Worm (Caenorhabditis elegans) whole organism, L1 larva: ENCODE results near the gene C09E8.1.

Experiments used
- C16A3.4 ChIP-seq: fragments of 150-350 bp; optimal IDR thresholded peaks from 2 replicates; lab custom pipeline; 2014; ENCODE audit warnings: missing biosample characterization, missing genetic modification characterization
- F16B12.6 ChIP-seq: fragments of 150-350 bp; optimal IDR thresholded peaks from 2 replicates; lab custom pipeline; 2014; ENCODE audit warnings: missing biosample characterization, missing genetic modification characterization
- Y116A8C.19 ChIP-seq: sonication (generic microtip); optimal IDR thresholded peaks from 2 replicates; lab custom pipeline; 2016; ENCODE audit warnings: missing compliant biosample characterization, missing genetic modification characterization, borderline replicate concordance
- alr-1 ChIP-seq: fragments of 200-800 bp; sonication (Bioruptor generic); optimal IDR thresholded peaks from 2 replicates; lab custom pipeline; 2018; ENCODE audit warnings: borderline replicate concordance, mild to moderate bottlenecking, missing genetic modification characterization, missing compliant biosample characterization
- ama-1 ChIP-seq: fragments of 150-350 bp; optimal IDR thresholded peaks from 2 replicates; lab custom pipeline; 2014
- ceh-8 ChIP-seq: fragments of 200-800 bp; sonication (Bioruptor generic); optimal IDR thresholded peaks from 2 replicates; lab custom pipeline; 2018; ENCODE audit warnings: mild to moderate bottlenecking, missing genetic modification characterization, moderate library complexity, missing compliant biosample characterization
- ceh-82 ChIP-seq, 3 experiments: fragments of 150-350 bp in 1 of 3; sonication (generic microtip) in 2 of 3; optimal IDR thresholded peaks; 2 replicates each; lab custom pipeline; 2014 to 2017; ENCODE audit warnings: missing biosample characterization in 3 of 3, missing genetic modification characterization in 3 of 3
- ceh-88 ChIP-seq: fragments of 200-800 bp; sonication (Bioruptor generic); IDR thresholded peaks from 2 replicates; pipeline ENCODE4 v1.3.6; 2022; ENCODE audit warnings: missing genetic modification characterization, missing compliant biosample characterization
- ceh-90 ChIP-seq: sonication (generic microtip); optimal IDR thresholded peaks from 2 replicates; lab custom pipeline; 2016; ENCODE audit warnings: missing genetic modification characterization, missing compliant biosample characterization
- ces-1 ChIP-seq: fragments of 150-350 bp; optimal IDR thresholded peaks from 2 replicates; lab custom pipeline; 2014; ENCODE audit warnings: missing biosample characterization, missing genetic modification reagents, missing genetic modification characterization
- dpl-1 ChIP-seq, 3 experiments: fragments of 150-350 bp in 2 of 3; sonication (generic microtip) in 1 of 3; optimal IDR thresholded peaks; 2 replicates each; lab custom pipeline; 2014 to 2017; ENCODE audit warnings: missing biosample characterization in 3 of 3, missing genetic modification characterization in 3 of 3, missing genetic modification reagents in 3 of 3
- egl-27 ChIP-seq, 2 experiments: fragments of 150-350 bp in 1 of 2; sonication (generic microtip); optimal IDR thresholded peaks; 3 replicates each; lab custom pipeline; 2017 to 2018; ENCODE audit warnings: missing biosample characterization in 2 of 2, missing genetic modification characterization in 2 of 2, missing genetic modification reagents in 2 of 2
- ets-5 ChIP-seq: fragments of 200-800 bp; sonication (Bioruptor generic); IDR thresholded peaks from 2 replicates; pipeline ENCODE4 v1.3.6; 2022; ENCODE audit warnings: missing genetic modification characterization, missing compliant biosample characterization
- fkh-10 ChIP-seq: sonication (generic microtip); optimal IDR thresholded peaks from 2 replicates; lab custom pipeline; 2017; ENCODE audit warnings: missing biosample characterization, missing genetic modification reagents, missing genetic modification characterization
- fkh-8 ChIP-seq: sonication (generic microtip); optimal IDR thresholded peaks from 2 replicates; lab custom pipeline; 2016; ENCODE audit warnings: mild to moderate bottlenecking, missing genetic modification characterization, missing compliant biosample characterization
- fos-1 ChIP-seq: fragments of 150-350 bp; optimal IDR thresholded peaks from 2 replicates; lab custom pipeline; 2014; ENCODE audit warnings: missing biosample characterization, missing genetic modification characterization
- grh-1 ChIP-seq: fragments of 200-800 bp; sonication (Bioruptor generic); IDR thresholded peaks from 2 replicates; pipeline ENCODE4 v1.3.6; 2022; ENCODE audit warnings: missing genetic modification reagents, missing genetic modification characterization, missing compliant biosample characterization
- hlh-4 ChIP-seq: sonication (generic microtip); optimal IDR thresholded peaks from 2 replicates; lab custom pipeline; 2016; ENCODE audit warnings: mild to moderate bottlenecking, missing genetic modification characterization, missing compliant biosample characterization
- lin-15B ChIP-seq: fragments of 150-350 bp; sonication (generic microtip); optimal IDR thresholded peaks from 3 replicates; lab custom pipeline; 2014; ENCODE audit warnings: missing biosample characterization, missing genetic modification characterization
- lin-39 ChIP-seq: fragments of 150-350 bp; optimal IDR thresholded peaks from 2 replicates; lab custom pipeline; 2014; ENCODE audit warnings: missing biosample characterization, missing genetic modification reagents, missing genetic modification characterization
- lsy-2 ChIP-seq, 2 experiments: fragments of 150-350 bp; optimal IDR thresholded peaks; 2 replicates each; lab custom pipeline; 2014; ENCODE audit warnings: missing biosample characterization in 2 of 2, missing genetic modification characterization in 2 of 2
- mab-9 ChIP-seq: fragments of 200-800 bp; sonication (Bioruptor generic); IDR thresholded peaks from 2 replicates; pipeline ENCODE4 v1.3.6; 2022; ENCODE audit warnings: missing genetic modification reagents, missing genetic modification characterization, missing compliant biosample characterization
- nhr-19 ChIP-seq: fragments of 200-800 bp; sonication (Bioruptor generic); conservative IDR thresholded peaks from 2 replicates; pipeline ENCODE4 v1.3.6; 2022; ENCODE audit warnings: missing genetic modification characterization, missing compliant biosample characterization
- nhr-28 ChIP-seq: fragments of 150-350 bp; optimal IDR thresholded peaks from 2 replicates; lab custom pipeline; 2014; ENCODE audit warnings: missing biosample characterization, missing genetic modification characterization
- nhr-47 ChIP-seq: sonication (generic microtip); optimal IDR thresholded peaks from 2 replicates; lab custom pipeline; 2016; ENCODE audit warnings: mild to moderate bottlenecking, missing genetic modification characterization, moderate library complexity, missing compliant biosample characterization
- nhr-71 ChIP-seq: sonication (generic microtip); optimal IDR thresholded peaks from 2 replicates; lab custom pipeline; 2016; ENCODE audit warnings: mild to moderate bottlenecking, missing genetic modification characterization, moderate library complexity, missing compliant biosample characterization
- nhr-77 ChIP-seq: fragments of 150-350 bp; optimal IDR thresholded peaks from 2 replicates; lab custom pipeline; 2014; ENCODE audit warnings: missing biosample characterization, missing genetic modification characterization
- nhr-90 ChIP-seq: sonication (generic microtip); optimal IDR thresholded peaks from 2 replicates; lab custom pipeline; 2016; ENCODE audit warnings: mild to moderate bottlenecking, missing genetic modification characterization, missing compliant biosample characterization; ENCODE audit not compliant: poor library complexity
- pax-3 ChIP-seq: fragments of 200-800 bp; sonication (Bioruptor generic); optimal IDR thresholded peaks from 2 replicates; lab custom pipeline; 2018; ENCODE audit warnings: mild to moderate bottlenecking, missing genetic modification characterization, moderate library complexity, missing compliant biosample characterization
- rnt-1 ChIP-seq: sonication (generic microtip); optimal IDR thresholded peaks from 2 replicates; lab custom pipeline; 2016; ENCODE audit warnings: mild to moderate bottlenecking, missing genetic modification characterization, moderate library complexity, missing compliant biosample characterization
- sptf-1 ChIP-seq: fragments of 150-350 bp; optimal IDR thresholded peaks from 2 replicates; lab custom pipeline; 2014; ENCODE audit warnings: missing biosample characterization, missing genetic modification characterization
- swsn-7 ChIP-seq: sonication (generic microtip); optimal IDR thresholded peaks from 2 replicates; lab custom pipeline; 2016; ENCODE audit warnings: missing genetic modification characterization, missing compliant biosample characterization
- unc-30 ChIP-seq: sonication (generic microtip); optimal IDR thresholded peaks from 2 replicates; lab custom pipeline; 2017; ENCODE audit warnings: missing biosample characterization, missing genetic modification characterization
- unc-62 ChIP-seq: fragments of 150-350 bp; optimal IDR thresholded peaks from 2 replicates; lab custom pipeline; 2014; ENCODE audit warnings: missing biosample characterization, missing genetic modification reagents, missing genetic modification characterization
- unc-98 ChIP-seq: fragments of 200-800 bp; sonication (Bioruptor generic); IDR thresholded peaks from 2 replicates; pipeline ENCODE4 v1.3.6; 2022; ENCODE audit warnings: missing genetic modification characterization, missing compliant biosample characterization
- vab-15 ChIP-seq: sonication (generic microtip); optimal IDR thresholded peaks from 2 replicates; lab custom pipeline; 2017; ENCODE audit warnings: missing genotype, mild to moderate bottlenecking, missing genetic modification characterization, missing compliant biosample characterization
- zip-4 ChIP-seq: fragments of 200-800 bp; sonication (Bioruptor generic); optimal IDR thresholded peaks from 2 replicates; lab custom pipeline; 2018; ENCODE audit warnings: mild to moderate bottlenecking, missing genetic modification characterization, moderate library complexity, missing compliant biosample characterization
- ztf-4 ChIP-seq: fragments of 150-350 bp; optimal IDR thresholded peaks from 2 replicates; lab custom pipeline; 2014; ENCODE audit warnings: missing biosample characterization, missing genetic modification characterization

The C09E8.1 gene

ce11 chrII:556185-556584 lies at the start of gene C09E8.1, which contains the start of gene C09E8.6:
C09E8.1 (plus strand) TSS chrII:556485.
C09E8.6 (plus strand) TSS chrII:556497.
- TF ChIP-seq ceh-90 (tag; lab: Kevin White, UChicago) (no peak), zip-4 (GFP tag; lab: Kevin White, UChicago) (no peak), fos-1 (tag; lab: Kevin White, UChicago) (no peak), ztf-4 (no peak), hlh-4 (tag; lab: Kevin White, UChicago) (no peak), rnt-1 (tag; lab: Kevin White, UChicago) (no peak), ets-5 (GFP tag; lab: Robert Waterston, UW) (no peak), Y116A8C.19 (no peak), grh-1 (no peak), F16B12.6 (tag; lab: Kevin White, UChicago) (no peak), nhr-19 (no peak), dpl-1 (GFP tag; optimal IDR thresholded peaks at IDR 0.05; lab: Kevin White, UChicago) (no peak), fkh-10 (no peak)

DNA sequence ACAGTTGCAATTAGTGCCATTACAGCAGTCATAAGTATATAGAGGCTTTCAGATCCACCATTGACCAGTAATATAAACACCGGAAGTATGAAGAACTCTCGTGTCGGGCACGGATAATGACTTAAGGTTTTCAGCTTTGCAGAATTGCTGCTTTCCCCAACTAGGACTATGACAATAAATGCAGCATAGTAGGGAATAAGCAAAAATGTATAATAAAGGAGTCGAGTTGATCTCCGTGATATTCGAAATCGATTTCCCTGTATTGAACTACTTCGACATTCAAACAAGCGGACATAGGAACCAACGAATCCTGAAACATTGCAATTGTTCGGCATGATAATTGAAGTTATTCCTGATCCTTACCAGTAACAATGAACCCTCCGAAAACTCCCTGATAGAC lies 47.7 kb upstream of the C09E8.1 start:
- TF ChIP-seq unc-98 (no peak), vab-15 (no peak), ces-1 (GFP tag; lab: Kevin White, UChicago) (no peak), mab-9 (no peak), alr-1 (tag; lab: Kevin White, UChicago) (no peak), ets-5 (GFP tag; lab: Robert Waterston, UW) (no peak), egl-27 (tag; optimal IDR thresholded peaks at IDR 0.05; lab: Kevin White, UChicago) (no peak), nhr-47 (tag; lab: Kevin White, UChicago) (no peak), nhr-90 (tag; lab: Kevin White, UChicago) (no peak), lsy-2 (tag; optimal IDR thresholded peaks at IDR 0.05; lab: Kevin White, UChicago) (no peak), ama-1 (lab: Kevin White, UChicago) (no peak), unc-30 (tag; lab: Kevin White, UChicago) (no peak), swsn-7 (no peak), lin-15B (tag; lab: Kevin White, UChicago) (no peak)

ce11 chrII:509230-509629 lies 47.1 kb upstream of the C09E8.1 start, which contains the start of gene srh-105:
srh-105 (minus strand) TSS chrII:509330.
- no peak for TF ChIP-seq C16A3.4 (tag; lab: Kevin White, UChicago)
- TF ChIP-seq pax-3 = no peak
- TF ChIP-seq Y116A8C.19 = no peak
- no peak for TF ChIP-seq grh-1
- no peak for TF ChIP-seq alr-1 (tag; lab: Kevin White, UChicago)

DNA sequence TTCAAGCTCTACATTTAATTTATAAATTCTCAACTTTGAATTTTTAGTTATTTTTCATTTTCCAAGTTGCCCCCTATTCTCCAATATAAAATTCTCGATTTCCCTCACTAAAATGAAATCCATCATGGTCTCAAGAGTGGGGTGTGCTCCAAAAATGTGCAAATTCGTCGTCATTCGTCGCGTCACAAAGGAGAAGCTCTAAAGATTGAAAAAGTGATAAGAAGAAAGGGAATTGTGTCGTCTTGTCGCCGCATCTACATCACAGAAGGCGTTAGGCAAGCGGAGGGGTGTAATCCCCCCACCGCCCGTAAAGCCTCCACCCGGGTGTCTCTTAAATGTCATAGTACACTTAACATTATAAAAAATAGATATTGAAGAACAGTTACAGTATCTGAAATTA lies 44.3 kb upstream of the C09E8.1 start:
- TF ChIP-seq dpl-1 (GFP tag; optimal IDR thresholded peaks at IDR 0.05; lab: Kevin White, UChicago) (no peak), ces-1 (GFP tag; lab: Kevin White, UChicago) (no peak), mab-9 (peak; percentile 58; the same call in 1 of the 2 replicates)

DNA sequence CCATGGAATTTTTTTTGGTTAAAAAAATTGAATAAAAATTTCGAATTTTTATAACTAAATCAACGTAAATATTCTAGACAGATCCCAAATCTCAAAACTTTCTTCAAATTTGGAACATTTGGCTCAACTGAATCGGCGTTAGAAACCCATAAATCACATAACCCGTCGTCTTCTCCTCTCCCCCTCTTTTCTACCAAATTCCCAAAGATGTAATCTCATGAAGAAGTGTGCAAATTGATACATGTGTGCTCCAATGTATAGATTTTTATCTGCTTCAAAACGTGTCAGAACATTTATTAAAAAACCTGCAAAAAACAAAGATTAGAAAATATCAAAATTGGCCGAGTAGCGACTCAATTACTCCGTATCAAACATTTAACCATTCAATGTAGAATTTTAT lies 43.7 kb upstream of the C09E8.1 start:
- no peak for TF ChIP-seq ceh-8 (GFP tag; lab: Kevin White, UChicago)
- TF ChIP-seq ceh-82 (tag; optimal IDR thresholded peaks at IDR 0.05; lab: Kevin White, UChicago) = no peak
- no peak for TF ChIP-seq unc-62
- no peak for TF ChIP-seq lin-39 (tag; lab: Kevin White, UChicago)
- no peak for TF ChIP-seq nhr-28 (tag; lab: Kevin White, UChicago)
- TF ChIP-seq ceh-88 = no peak
- TF ChIP-seq nhr-77 (tag; lab: Kevin White, UChicago) = no peak
- no peak for TF ChIP-seq unc-30 (tag; lab: Kevin White, UChicago)
- no peak for TF ChIP-seq sptf-1 (tag; lab: Kevin White, UChicago)
- TF ChIP-seq fkh-8 = no peak
- TF ChIP-seq nhr-71 (tag; lab: Kevin White, UChicago) = no peak
